Worm (Caenorhabditis elegans): ENCODE results near the gene C54G10.1.

DNA sequence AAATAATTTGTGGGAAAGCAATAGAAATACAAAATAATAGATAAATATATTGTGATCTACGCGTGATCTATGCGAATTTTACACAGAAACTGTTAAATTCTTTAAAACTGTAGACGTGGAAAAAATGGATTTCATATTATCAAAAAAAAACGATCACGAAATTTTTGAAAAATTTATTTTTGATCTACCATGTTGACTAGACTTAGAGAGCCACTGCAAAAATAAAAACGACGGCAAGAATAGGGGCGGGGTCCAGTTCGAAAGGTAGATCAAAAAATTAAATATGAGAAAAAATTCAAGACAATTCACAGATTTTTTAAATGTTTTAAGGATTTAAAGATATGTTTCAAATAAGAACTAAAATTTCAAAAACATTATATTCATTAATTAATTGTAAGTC lies 2.8 kb upstream of the C54G10.1 start:
- TF ChIP-seq efl-1 (optimal IDR thresholded peaks at IDR 0.05): no peak
- TF ChIP-seq efl-1 (GFP tag; optimal IDR thresholded peaks at IDR 0.05 in 1 of 2): no peak
- no peak for TF ChIP-seq nhr-11 (tag; optimal IDR thresholded peaks at IDR 0.05)
- TF ChIP-seq mep-1 (tag; optimal IDR thresholded peaks at IDR 0.05): no peak
- no peak for TF ChIP-seq egl-13 (tag; optimal IDR thresholded peaks at IDR 0.05)
